Worm (Caenorhabditis elegans): ENCODE measurements around the gene F35B12.9.

The F35B12.9 gene

ce11 chrV:11600800-11601199, at the start of gene F35B12.9:
Gene F35B12.9, plus strand, starts transcription at chrV:11601171.
- TF ChIP-seq nhr-237 (tag; optimal IDR thresholded peaks at IDR 0.05) (no peak), nhr-67 (tag; optimal IDR thresholded peaks at IDR 0.05) (no peak), eor-1 (tag; optimal IDR thresholded peaks at IDR 0.05) (no peak), fos-1 (tag; optimal IDR thresholded peaks at IDR 0.05) (no peak), egl-5 (tag; optimal IDR thresholded peaks at IDR 0.05) (no peak), hmg-11 (tag; optimal IDR thresholded peaks at IDR 0.05) (no peak), nhr-76 (tag; optimal IDR thresholded peaks at IDR 0.05) (no peak), nhr-77 (tag; optimal IDR thresholded peaks at IDR 0.05) (no peak), ztf-4 (tag; optimal IDR thresholded peaks at IDR 0.05) (no peak), unc-62 (GFP tag; optimal IDR thresholded peaks at IDR 0.05) (no peak), daf-12 (tag; optimal IDR thresholded peaks at IDR 0.05) (no peak), lsy-12 (tag; optimal IDR thresholded peaks at IDR 0.05) (no peak), nhr-25 (tag; optimal IDR thresholded peaks at IDR 0.05) (no peak), unc-39 (tag; optimal IDR thresholded peaks at IDR 0.05) (no peak), elt-3 (tag; optimal IDR thresholded peaks at IDR 0.05) (no peak), ceh-82 (tag; optimal IDR thresholded peaks at IDR 0.05) (no peak), fkh-10 (GFP tag; optimal IDR thresholded peaks at IDR 0.05) (no peak)

DNA sequence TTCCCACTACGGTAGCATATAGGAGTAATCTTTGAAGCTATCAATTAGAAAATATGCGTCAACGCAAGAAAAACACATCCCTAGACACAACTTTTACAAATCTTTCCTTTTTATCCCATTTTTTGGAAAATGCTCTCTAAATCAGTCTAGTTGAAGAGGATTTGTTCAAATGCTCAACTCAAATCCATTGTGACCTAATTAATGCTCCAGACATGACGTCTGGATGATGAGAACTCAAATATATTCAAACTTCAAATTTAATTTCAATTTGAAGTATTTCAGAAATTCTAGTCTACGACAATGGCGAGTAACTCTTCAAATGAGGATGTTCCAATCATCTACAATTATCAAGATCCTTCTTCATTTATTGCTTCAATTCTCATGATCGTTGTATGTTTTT, 48.6 kb upstream of the F35B12.9 start, which contains the start of gene srx-85:
Gene srx-85, plus strand, starts transcription at position 301 of the 400 bp plus-strand sequence.
- TF ChIP-seq ztf-4 (tag; optimal IDR thresholded peaks at IDR 0.05) (no peak), nhr-25 (tag; optimal IDR thresholded peaks at IDR 0.05) (no peak), nhr-43 (tag; optimal IDR thresholded peaks at IDR 0.05; ENCODE audit: poor library complexity, severe bottlenecking) (no peak), eor-1 (tag; optimal IDR thresholded peaks at IDR 0.05) (no peak), hmg-11 (tag; optimal IDR thresholded peaks at IDR 0.05) (no peak), nhr-76 (tag; optimal IDR thresholded peaks at IDR 0.05) (no peak), ztf-11 (tag; optimal IDR thresholded peaks at IDR 0.05) (no peak), daf-12 (tag; optimal IDR thresholded peaks at IDR 0.05) (no peak), elt-2 (tag; optimal IDR thresholded peaks at IDR 0.05) (no peak), nhr-23 (tag; optimal IDR thresholded peaks at IDR 0.05) (no peak), zag-1 (tag; optimal IDR thresholded peaks at IDR 0.05) (no peak), ceh-9 (tag; optimal IDR thresholded peaks at IDR 0.05) (no peak), sea-2 (GFP tag; optimal IDR thresholded peaks at IDR 0.05) (no peak)

- TF ChIP-seq nfya-1 (tag; optimal IDR thresholded peaks at IDR 0.05; ENCODE audit: insufficient read depth): no peak
- no peak for TF ChIP-seq egl-27 (tag; optimal IDR thresholded peaks at IDR 0.05)
- no peak for TF ChIP-seq aly-2 (tag; optimal IDR thresholded peaks at IDR 0.05)
- no peak for TF ChIP-seq lin-15B (tag; optimal IDR thresholded peaks at IDR 0.05)
- TF ChIP-seq ztf-11 (tag; optimal IDR thresholded peaks at IDR 0.05): no peak
Measured at ce11 chrV:11554260-11554659, 46.7 kb upstream of the F35B12.9 start, which contains the start of gene duo-1. Gene duo-1, plus strand, starts transcription at chrV:11554630.

- no peak for TF ChIP-seq egl-27 (tag; optimal IDR thresholded peaks at IDR 0.05)
- no peak for TF ChIP-seq ama-1 (optimal IDR thresholded peaks at IDR 0.05)
- no peak for TF ChIP-seq lin-15B (tag; optimal IDR thresholded peaks at IDR 0.05)
- TF ChIP-seq egl-5 (tag; optimal IDR thresholded peaks at IDR 0.05): no peak
- no peak for TF ChIP-seq pha-4 (tag; optimal IDR thresholded peaks at IDR 0.05)
- TF ChIP-seq ztf-4 (tag; optimal IDR thresholded peaks at IDR 0.05): no peak
- no peak for TF ChIP-seq lsy-12 (tag; optimal IDR thresholded peaks at IDR 0.05)
- no peak for TF ChIP-seq elt-2 (tag; optimal IDR thresholded peaks at IDR 0.05)
- no peak for TF ChIP-seq fkh-10 (GFP tag; optimal IDR thresholded peaks at IDR 0.05)
- no peak for TF ChIP-seq nhr-237 (tag; optimal IDR thresholded peaks at IDR 0.05)
Measured at ce11 chrV:11562643-11563042, 38.3 kb upstream of the F35B12.9 start, which contains the start of gene srx-86. Gene srx-86, plus strand, starts transcription at chrV:11562943.

DNA sequence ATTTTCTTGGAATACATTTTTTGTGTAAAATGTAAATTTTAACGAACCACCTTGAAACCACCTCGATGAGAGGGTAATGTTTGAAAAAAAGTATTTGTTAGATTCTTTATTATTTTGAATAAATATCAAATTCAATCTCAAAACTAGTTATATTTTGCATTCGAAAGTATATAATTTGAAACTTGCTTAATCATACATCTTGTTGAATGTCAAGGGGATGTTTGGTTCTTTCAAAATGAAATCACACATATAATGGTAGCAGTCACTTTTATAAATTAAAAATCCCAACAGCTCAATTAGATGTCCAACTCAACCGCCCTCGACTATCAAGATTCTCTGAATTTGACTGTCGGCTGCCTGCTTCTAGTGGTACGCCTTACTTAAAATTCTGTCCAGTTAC, 36.4 kb upstream of the F35B12.9 start, which contains the start of gene srx-87:
Gene srx-87, plus strand, starts transcription at position 301 of the 400 bp plus-strand sequence.
- TF ChIP-seq nfya-1 (tag; optimal IDR thresholded peaks at IDR 0.05; ENCODE audit: insufficient read depth): no peak
- no peak for TF ChIP-seq daf-12 (tag; optimal IDR thresholded peaks at IDR 0.05)
- no peak for TF ChIP-seq mml-1 (tag; optimal IDR thresholded peaks at IDR 0.05)
- no peak for TF ChIP-seq ztf-4 (tag; optimal IDR thresholded peaks at IDR 0.05)
- TF ChIP-seq unc-62 (GFP tag; optimal IDR thresholded peaks at IDR 0.05): no peak
- TF ChIP-seq unc-39 (tag; optimal IDR thresholded peaks at IDR 0.05): no peak
- no peak for TF ChIP-seq egl-5 (tag; optimal IDR thresholded peaks at IDR 0.05)
- no peak for TF ChIP-seq hmg-11 (tag; optimal IDR thresholded peaks at IDR 0.05)
